Worm (Caenorhabditis elegans): ENCODE results near the gene M02B7.7.

DNA sequence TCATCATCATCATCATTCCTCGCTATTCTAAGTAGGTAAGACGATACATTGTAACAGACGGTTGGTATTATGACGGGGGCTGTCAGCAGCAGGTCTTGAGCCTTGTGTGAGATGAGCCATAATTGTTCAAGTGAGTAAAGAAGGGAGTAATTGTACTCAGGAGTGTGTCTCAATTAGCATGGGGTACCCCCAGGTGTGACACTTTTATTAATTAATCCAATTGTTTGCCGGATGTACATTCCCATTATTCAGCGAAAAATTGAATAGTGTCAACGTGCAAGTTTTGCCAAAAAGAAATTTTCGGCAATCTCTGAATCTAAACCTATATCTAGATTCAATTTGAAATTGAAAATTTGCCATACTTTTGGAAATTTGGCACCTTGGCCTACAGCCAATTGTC lies 42.0 kb upstream of the M02B7.7 start:
- TF ChIP-seq snpc-4 (tag; optimal IDR thresholded peaks at IDR 0.05) (no peak), Y116A8C.19 (tag; optimal IDR thresholded peaks at IDR 0.05; ENCODE audit: borderline replicate concordance) (no peak), dpl-1 (GFP tag; optimal IDR thresholded peaks at IDR 0.05) (no peak), nhr-11 (tag; optimal IDR thresholded peaks at IDR 0.05) (no peak)

Data from whole organism, L1 larva.